Fruit fly (Drosophila melanogaster) whole organism, pupa: Measurements from ENCODE around the gene Utx.

Experiments
- CG10348 ChIP-seq: fragments of 200-800 bp; sonication (Bioruptor generic); IDR thresholded peaks from 2 replicates; pipeline ENCODE4 v1.3.6; 2022; ENCODE audit warnings: missing biosample characterization, missing genetic modification characterization
- CG32121 ChIP-seq: fragments of 200-800 bp; sonication (Bioruptor generic); IDR thresholded peaks from 2 replicates; pipeline ENCODE4 v1.3.6; 2022; ENCODE audit warnings: missing biosample characterization, missing genetic modification characterization
- EcR ChIP-seq: fragments of 200-800 bp; sonication (Bioruptor generic); optimal IDR thresholded peaks from 3 replicates; lab custom pipeline; 2019; ENCODE audit warnings: missing biosample characterization, missing genetic modification characterization, mild to moderate bottlenecking, moderate library complexity, missing genetic modification reagents

dm6 chr2L:10303786-10304185 lies 25.2 kb upstream of the Utx start, which contains the start of gene nmd:
- no peak for TF ChIP-seq CG32121 (GFP tag; lab: Robert Waterston, UW)
- TF ChIP-seq EcR: no peak
- no peak for TF ChIP-seq CG10348 (GFP tag; lab: Robert Waterston, UW)
